Worm (Caenorhabditis elegans) whole organism, early embryonic: ENCODE results near the gene lact-9.

Experiments
- ceh-36 ChIP-seq: sonication (generic microtip); optimal IDR thresholded peaks from 2 replicates; lab custom pipeline; 2016; ENCODE audit warnings: missing genetic modification characterization, inconsistent platforms, missing compliant biosample characterization
- hmbx-1 ChIP-seq: sonication (generic microtip); optimal IDR thresholded peaks from 2 replicates; lab custom pipeline; 2016; ENCODE audit warnings: mild to moderate bottlenecking, missing genetic modification characterization, missing compliant biosample characterization
- hmg-4 ChIP-seq: fragments of 200-800 bp; sonication (Bioruptor generic); optimal IDR thresholded peaks from 2 replicates; lab custom pipeline; 2018; ENCODE audit warnings: mild to moderate bottlenecking, missing genetic modification characterization, missing compliant biosample characterization

ce11 chrIV:13785545-13785944 is at the start of gene lact-9:
- TF ChIP-seq hmbx-1 (tag; lab: Kevin White, UChicago) (no peak), ceh-36 (tag; lab: Kevin White, UChicago) (no peak), hmg-4 (no peak)
